Worm (Caenorhabditis elegans) whole organism, young adult: ENCODE data around the gene Y70G10A.4.

Experiments
- B0336.3 ChIP-seq: fragments of 200-800 bp; sonication (Bioruptor generic); IDR thresholded peaks from 2 replicates; pipeline ENCODE4 v1.3.6; 2022; ENCODE audit warnings: missing genetic modification characterization, missing compliant biosample characterization
- C06A6.2 ChIP-seq: fragments of 200-800 bp; sonication (Bioruptor generic); conservative IDR thresholded peaks from 2 replicates; pipeline ENCODE4 v1.3.6; 2022; ENCODE audit warnings: missing genetic modification characterization, missing compliant biosample characterization
- C17E4.6 ChIP-seq: fragments of 200-800 bp; sonication (Bioruptor generic); IDR thresholded peaks from 2 replicates; pipeline ENCODE4 v1.3.6; 2022; ENCODE audit warnings: missing genetic modification reagents, missing genetic modification characterization, missing compliant biosample characterization
- F22D6.2 ChIP-seq: sonication (generic microtip); optimal IDR thresholded peaks from 2 replicates; lab custom pipeline; 2016; ENCODE audit warnings: mild to moderate bottlenecking, missing genetic modification characterization, missing compliant biosample characterization
- F33H1.4 ChIP-seq: fragments of 200-800 bp; sonication (Bioruptor generic); IDR thresholded peaks from 2 replicates; pipeline ENCODE4 v1.3.6; 2022; ENCODE audit warnings: missing genetic modification reagents, missing genetic modification characterization, missing compliant biosample characterization
- F37B4.10 ChIP-seq: fragments of 200-800 bp; sonication (Bioruptor generic); IDR thresholded peaks from 2 replicates; pipeline ENCODE4 v1.3.6; 2022; ENCODE audit warnings: missing genetic modification characterization, missing compliant biosample characterization
- F39B2.1 ChIP-seq: fragments of 200-800 bp; sonication (Bioruptor generic); IDR thresholded peaks from 2 replicates; pipeline ENCODE4 v1.3.6; 2022; ENCODE audit warnings: missing genetic modification reagents, missing genetic modification characterization, missing compliant biosample characterization
- T07F8.4 ChIP-seq: sonication (generic microtip); optimal IDR thresholded peaks from 2 replicates; lab custom pipeline; 2016; ENCODE audit warnings: mild to moderate bottlenecking, missing genetic modification characterization, moderate library complexity, missing compliant biosample characterization
- T26A5.8 ChIP-seq: sonication (generic microtip); optimal IDR thresholded peaks from 2 replicates; lab custom pipeline; 2016; ENCODE audit warnings: missing genetic modification characterization, missing compliant biosample characterization
- Y67H2A.10 ChIP-seq: fragments of 200-800 bp; sonication (Bioruptor generic); conservative IDR thresholded peaks from 2 replicates; pipeline ENCODE4 v1.3.6; 2022; ENCODE audit warnings: missing genetic modification reagents, missing genetic modification characterization, missing compliant biosample characterization
- Y79H2A.3 ChIP-seq: fragments of 200-800 bp; sonication (Bioruptor generic); conservative IDR thresholded peaks from 2 replicates; pipeline ENCODE4 v1.3.6; 2022; ENCODE audit warnings: missing genetic modification reagents, missing genetic modification characterization, missing compliant biosample characterization
- akir-1 ChIP-seq: fragments of 200-800 bp; sonication (Bioruptor generic); optimal IDR thresholded peaks from 2 replicates; lab custom pipeline; 2018; ENCODE audit warnings: mild to moderate bottlenecking, missing genetic modification characterization, moderate library complexity, missing compliant biosample characterization
- ama-1 ChIP-seq, 3 experiments: fragments of 150-350 bp in 1 of 3; sonication (generic microtip) in 2 of 3; optimal IDR thresholded peaks; 2 replicates each; lab custom pipeline; 2014 to 2018; ENCODE audit warnings: missing biosample characterization in 2 of 3, missing genetic modification characterization in 2 of 3, missing genetic modification reagents in 2 of 3
- atf-7 ChIP-seq: sonication (generic microtip); optimal IDR thresholded peaks from 2 replicates; lab custom pipeline; 2017; ENCODE audit warnings: mild to moderate bottlenecking, missing genetic modification characterization, missing compliant biosample characterization
- attf-6 ChIP-seq: fragments of 200-800 bp; sonication (Bioruptor generic); IDR thresholded peaks from 2 replicates; pipeline ENCODE4 v1.3.6; 2022; ENCODE audit warnings: missing genetic modification reagents, missing genetic modification characterization, missing compliant biosample characterization
- bed-2 ChIP-seq: fragments of 200-800 bp; sonication (Bioruptor generic); IDR thresholded peaks from 2 replicates; pipeline ENCODE4 v1.3.6; 2022; ENCODE audit warnings: missing genetic modification reagents, missing genetic modification characterization, missing compliant biosample characterization
- cebp-2 ChIP-seq: fragments of 200-800 bp; sonication (Bioruptor generic); IDR thresholded peaks from 2 replicates; pipeline ENCODE4 v1.3.6; 2022; ENCODE audit warnings: missing genetic modification characterization, missing compliant biosample characterization
- ceh-79 ChIP-seq: sonication (generic microtip); optimal IDR thresholded peaks from 2 replicates; lab custom pipeline; 2017; ENCODE audit warnings: mild to moderate bottlenecking, missing genetic modification characterization, missing compliant biosample characterization
- dpff-1 ChIP-seq: sonication (generic microtip); optimal IDR thresholded peaks from 2 replicates; lab custom pipeline; 2017; ENCODE audit warnings: mild to moderate bottlenecking, missing genetic modification characterization, missing compliant biosample characterization
- ets-4 ChIP-seq: fragments of 200-800 bp; sonication (Bioruptor generic); optimal IDR thresholded peaks from 2 replicates; lab custom pipeline; 2018; ENCODE audit warnings: mild to moderate bottlenecking, missing genetic modification characterization, missing compliant biosample characterization
- gei-17 ChIP-seq: fragments of 200-800 bp; sonication (Bioruptor generic); optimal IDR thresholded peaks from 2 replicates; lab custom pipeline; 2018; ENCODE audit warnings: mild to moderate bottlenecking, missing genetic modification characterization, missing compliant biosample characterization
- hlh-12 ChIP-seq: sonication (generic microtip); optimal IDR thresholded peaks from 2 replicates; lab custom pipeline; 2016; ENCODE audit warnings: missing genetic modification characterization, missing compliant biosample characterization
- hrde-1 ChIP-seq: sonication (generic microtip); optimal IDR thresholded peaks from 2 replicates; lab custom pipeline; 2016; ENCODE audit warnings: missing genetic modification characterization, mild to moderate bottlenecking, missing compliant biosample characterization, moderate library complexity, missing genotype, missing genetic modification reagents, borderline replicate concordance
- let-526 ChIP-seq: fragments of 200-800 bp; sonication (Bioruptor generic); IDR thresholded peaks from 2 replicates; pipeline ENCODE4 v1.3.6; 2022; ENCODE audit warnings: missing genetic modification reagents, missing genetic modification characterization, missing compliant biosample characterization
- let-607 ChIP-seq, 2 experiments: fragments of 200-800 bp in 1 of 2; sonication (Bioruptor generic) in 1 of 2; sonication (generic microtip) in 1 of 2; optimal IDR thresholded peaks; 2 replicates each; lab custom pipeline; 2016 to 2018; ENCODE audit warnings: mild to moderate bottlenecking in 2 of 2, missing compliant biosample characterization in 2 of 2, missing genetic modification characterization in 2 of 2, moderate library complexity in 2 of 2, missing genotype in 1 of 2
- lin-26 ChIP-seq: fragments of 200-800 bp; sonication (Bioruptor generic); IDR thresholded peaks from 2 replicates; pipeline ENCODE4 v1.3.6; 2022; ENCODE audit warnings: missing genetic modification reagents, missing genetic modification characterization, missing compliant biosample characterization
- lin-40 ChIP-seq: sonication (generic microtip); optimal IDR thresholded peaks from 2 replicates; lab custom pipeline; 2016; ENCODE audit warnings: missing genetic modification characterization, mild to moderate bottlenecking, missing compliant biosample characterization, missing genotype, missing genetic modification reagents
- lin-54 ChIP-seq: fragments of 200-800 bp; sonication (Bioruptor generic); optimal IDR thresholded peaks from 2 replicates; lab custom pipeline; 2018; ENCODE audit warnings: mild to moderate bottlenecking, missing genetic modification characterization, missing compliant biosample characterization
- lsl-1 ChIP-seq: fragments of 200-800 bp; sonication (Bioruptor generic); optimal IDR thresholded peaks from 2 replicates; lab custom pipeline; 2018; ENCODE audit warnings: mild to moderate bottlenecking, missing genetic modification characterization, moderate library complexity, missing compliant biosample characterization
- madf-6 ChIP-seq: fragments of 200-800 bp; sonication (Bioruptor generic); IDR thresholded peaks from 2 replicates; pipeline ENCODE4 v1.3.6; 2022; ENCODE audit warnings: missing genetic modification reagents, missing genetic modification characterization, missing compliant biosample characterization
- mcd-1 ChIP-seq: fragments of 200-800 bp; sonication (Bioruptor generic); IDR thresholded peaks from 2 replicates; pipeline ENCODE4 v1.3.6; 2022; ENCODE audit warnings: missing genetic modification reagents, missing genetic modification characterization, missing compliant biosample characterization
- nfya-2 ChIP-seq: fragments of 200-800 bp; sonication (Bioruptor generic); IDR thresholded peaks from 2 replicates; pipeline ENCODE4 v1.3.6; 2022; ENCODE audit warnings: missing genetic modification reagents, missing genetic modification characterization, missing compliant biosample characterization
- nfyb-1 ChIP-seq: fragments of 200-800 bp; sonication (Bioruptor generic); IDR thresholded peaks from 2 replicates; pipeline ENCODE4 v1.3.6; 2022; ENCODE audit warnings: missing genetic modification reagents, missing genetic modification characterization, missing compliant biosample characterization
- nhr-179 ChIP-seq: sonication (generic microtip); optimal IDR thresholded peaks from 2 replicates; lab custom pipeline; 2016; ENCODE audit warnings: mild to moderate bottlenecking, missing genetic modification characterization, missing compliant biosample characterization
- nhr-27 ChIP-seq: fragments of 200-800 bp; sonication (Bioruptor generic); optimal IDR thresholded peaks from 2 replicates; lab custom pipeline; 2018; ENCODE audit warnings: mild to moderate bottlenecking, missing genetic modification characterization, moderate library complexity, missing compliant biosample characterization
- nhr-80 ChIP-seq: sonication (generic microtip); optimal IDR thresholded peaks from 2 replicates; lab custom pipeline; 2016; ENCODE audit warnings: missing genetic modification characterization, missing compliant biosample characterization
- pbrm-1 ChIP-seq: fragments of 200-800 bp; sonication (Bioruptor generic); IDR thresholded peaks from 2 replicates; pipeline ENCODE4 v1.3.6; 2022; ENCODE audit warnings: missing genetic modification reagents, missing genetic modification characterization, missing compliant biosample characterization
- rec-8 ChIP-seq, 2 experiments: sonication (generic microtip); optimal IDR thresholded peaks; 2 replicates each; lab custom pipeline; 2016; ENCODE audit warnings: mild to moderate bottlenecking in 2 of 2, missing genetic modification characterization in 2 of 2, missing genetic modification reagents in 2 of 2, missing genotype in 2 of 2, missing biosample characterization in 1 of 2, missing compliant biosample characterization in 1 of 2, moderate library complexity in 1 of 2
- repo-1 ChIP-seq: sonication (generic microtip); optimal IDR thresholded peaks from 2 replicates; lab custom pipeline; 2017; ENCODE audit warnings: mild to moderate bottlenecking, missing genetic modification characterization, missing compliant biosample characterization
- snpc-1.1 ChIP-seq: sonication (generic microtip); optimal IDR thresholded peaks from 2 replicates; lab custom pipeline; 2017; ENCODE audit warnings: missing genetic modification characterization, mild to moderate bottlenecking, missing compliant biosample characterization, antibody characterized with exemption, moderate library complexity, missing genotype, missing genetic modification reagents; ENCODE audit not compliant: insufficient read depth
- snpc-4 ChIP-seq, 5 experiments: fragments of 150-350 bp in 1 of 5; sonication (generic microtip) in 4 of 5; optimal IDR thresholded peaks; 2 replicates each; lab custom pipeline; 2014 to 2018; ENCODE audit warnings: missing genetic modification characterization in 5 of 5, missing biosample characterization in 3 of 5, antibody characterized with exemption in 2 of 5, mild to moderate bottlenecking in 2 of 5, missing compliant biosample characterization in 2 of 5, missing genotype in 2 of 5, moderate library complexity in 2 of 5, missing genetic modification reagents in 1 of 5
- tbp1 ChIP-seq: fragments of 200-800 bp; sonication (Bioruptor generic); optimal IDR thresholded peaks from 2 replicates; lab custom pipeline; 2018; ENCODE audit warnings: mild to moderate bottlenecking, missing genetic modification characterization, missing compliant biosample characterization
- tbx-9 ChIP-seq: sonication (generic microtip); optimal IDR thresholded peaks from 2 replicates; lab custom pipeline; 2016; ENCODE audit warnings: borderline replicate concordance, missing genetic modification characterization, inconsistent platforms, missing compliant biosample characterization
- xnd-1 ChIP-seq: sonication (generic microtip); optimal IDR thresholded peaks from 2 replicates; lab custom pipeline; 2016; ENCODE audit warnings: missing genotype, missing genetic modification reagents, missing genetic modification characterization, missing compliant biosample characterization
- zfh-2 ChIP-seq: fragments of 200-800 bp; sonication (Bioruptor generic); conservative IDR thresholded peaks from 2 replicates; pipeline ENCODE4 v1.3.6; 2022; ENCODE audit warnings: missing genetic modification reagents, missing genetic modification characterization, missing compliant biosample characterization
- ztf-22 ChIP-seq: fragments of 200-800 bp; sonication (Bioruptor generic); optimal IDR thresholded peaks from 2 replicates; lab custom pipeline; 2018; ENCODE audit warnings: mild to moderate bottlenecking, missing genetic modification characterization, moderate library complexity, missing compliant biosample characterization

The Y70G10A.4 gene

ce11 chrIII:10270778-10271307 is 48.9 kb downstream of the Y70G10A.4 start, which contains the start of gene cnk-1 (continued):
- TF ChIP-seq tbp1 (GFP tag; lab: Kevin White, UChicago) (peak; percentile 67), let-526 (GFP tag; lab: Robert Waterston, UW) (peak; percentile 99), F33H1.4 (peak; percentile 90), F37B4.10 (GFP tag; lab: Robert Waterston, UW) (peak; percentile 94; the same call in 1 of the 2 replicates), repo-1 (tag; lab: Kevin White, UChicago) (peak; percentile 60), Y67H2A.10 (peak; percentile 95), ama-1 (optimal IDR thresholded peaks at IDR 0.05; lab: Kevin White, UChicago) (no peak), ama-1 (GFP tag; optimal IDR thresholded peaks at IDR 0.05; lab: Kevin White, UChicago) (no peak), ztf-22 (GFP tag; lab: Kevin White, UChicago) (no peak), nhr-27 (tag; lab: Kevin White, UChicago) (no peak), madf-6 (GFP tag; lab: Robert Waterston, UW) (peak; percentile 97), nhr-179 (tag; lab: Kevin White, UChicago) (no peak), tbx-9 (tag; lab: Kevin White, UChicago) (no peak), hlh-12 (no peak), snpc-4 (GFP tag; optimal IDR thresholded peaks at IDR 0.05; lab: Kevin White, UChicago) (no peak), snpc-4 (tag; optimal IDR thresholded peaks at IDR 0.05; lab: Kevin White, UChicago) (peak in 2 of 4 experiments; percentile 56 to 76), lin-40 (tag; lab: Kevin White, UChicago) (peak; percentile 80), F22D6.2 (tag; lab: Kevin White, UChicago) (no peak), nhr-80 (tag; lab: Kevin White, UChicago) (peak; percentile 50), Y79H2A.3 (GFP tag; lab: Robert Waterston, UW) (peak; percentile 86), lin-54 (peak; percentile 84), lsl-1 (GFP tag; lab: Kevin White, UChicago) (peak; percentile 68), let-607 (tag; optimal IDR thresholded peaks at IDR 0.05; lab: Kevin White, UChicago) (peak; percentile 49 to 69), nfyb-1 (GFP tag; lab: Robert Waterston, UW) (peak; percentile 98), T26A5.8 (tag; lab: Kevin White, UChicago) (no peak), pbrm-1 (GFP tag; lab: Robert Waterston, UW) (peak; percentile 98), B0336.3 (peak; percentile 84), C17E4.6 (GFP tag; lab: Robert Waterston, UW) (peak; percentile 98), T07F8.4 (tag; lab: Kevin White, UChicago) (peak; percentile 7), nfya-2 (GFP tag; lab: Robert Waterston, UW) (peak; percentile 91), ets-4 (no peak), gei-17 (GFP tag; lab: Kevin White, UChicago) (peak; percentile 26), C06A6.2 (GFP tag; lab: Robert Waterston, UW) (peak; percentile 91), mcd-1 (GFP tag; lab: Robert Waterston, UW) (peak; percentile 99), bed-2 (peak; percentile 97), F39B2.1 (GFP tag; lab: Robert Waterston, UW) (peak; percentile 81), lin-26 (GFP tag; lab: Robert Waterston, UW) (peak; percentile 84), zfh-2 (GFP tag; lab: Robert Waterston, UW) (peak; percentile 81), attf-6 (GFP tag; lab: Robert Waterston, UW) (peak; percentile 81), akir-1 (GFP tag; lab: Kevin White, UChicago) (peak; percentile 60), xnd-1 (peak; percentile 72), hrde-1 (no peak), snpc-1.1 (tag; lab: Kevin White, UChicago) (no peak), ceh-79 (tag; lab: Kevin White, UChicago) (no peak), rec-8 (tag; optimal IDR thresholded peaks at IDR 0.05; lab: Kevin White, UChicago) (peak in 1 of 2 experiments; percentile 58), cebp-2 (GFP tag; lab: Robert Waterston, UW) (peak; percentile 94), atf-7 (tag; lab: Kevin White, UChicago) (peak; percentile 69), dpff-1 (tag; lab: Kevin White, UChicago) (no peak)
